Worm (Caenorhabditis elegans): Measurements from ENCODE around the gene atg-7.

DNA sequence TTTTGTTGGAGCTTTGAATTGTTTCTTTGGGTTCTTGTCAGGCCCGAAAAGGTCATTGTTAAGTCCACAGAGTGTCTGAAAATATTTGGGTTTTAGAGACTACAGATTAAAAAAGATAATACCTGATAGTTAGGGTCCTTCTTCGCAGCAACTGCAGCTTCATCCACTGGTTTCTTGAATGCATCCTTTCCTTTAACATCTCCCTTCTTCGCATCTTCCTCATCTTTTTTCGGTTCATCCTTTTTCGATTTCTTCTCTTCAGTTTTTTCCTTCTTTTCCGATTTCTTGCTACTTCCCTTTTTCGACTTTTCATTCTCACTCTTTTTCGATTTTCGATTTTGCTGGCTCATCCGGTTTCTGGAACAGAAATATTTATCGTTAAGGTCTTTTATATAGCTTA is 22.6 kb upstream of the atg-7 start:
- TF ChIP-seq egl-27 (tag; optimal IDR thresholded peaks at IDR 0.05): no peak
- no peak for TF ChIP-seq pha-4 (tag; optimal IDR thresholded peaks at IDR 0.05)
- no peak for TF ChIP-seq nhr-12 (tag; optimal IDR thresholded peaks at IDR 0.05)
- TF ChIP-seq lin-15B (tag; optimal IDR thresholded peaks at IDR 0.05): no peak
- TF ChIP-seq mml-1 (tag; optimal IDR thresholded peaks at IDR 0.05): no peak
- TF ChIP-seq pqm-1 (tag; optimal IDR thresholded peaks at IDR 0.05): no peak
- TF ChIP-seq unc-39 (tag; optimal IDR thresholded peaks at IDR 0.05): no peak
- TF ChIP-seq fos-1 (tag; optimal IDR thresholded peaks at IDR 0.05): no peak
- TF ChIP-seq ztf-11 (tag; optimal IDR thresholded peaks at IDR 0.05): no peak

All from whole organism, L3 larva.